Worm (Caenorhabditis elegans) whole organism, dauer: ENCODE measurements around the gene W02B12.12.

ENCODE experiments used
- unc-62 ChIP-seq: sonication (generic microtip); optimal IDR thresholded peaks from 2 replicates; lab custom pipeline; 2017; ENCODE audit warnings: missing biosample characterization, missing genetic modification reagents, missing genetic modification characterization

Gene W02B12.12

DNA sequence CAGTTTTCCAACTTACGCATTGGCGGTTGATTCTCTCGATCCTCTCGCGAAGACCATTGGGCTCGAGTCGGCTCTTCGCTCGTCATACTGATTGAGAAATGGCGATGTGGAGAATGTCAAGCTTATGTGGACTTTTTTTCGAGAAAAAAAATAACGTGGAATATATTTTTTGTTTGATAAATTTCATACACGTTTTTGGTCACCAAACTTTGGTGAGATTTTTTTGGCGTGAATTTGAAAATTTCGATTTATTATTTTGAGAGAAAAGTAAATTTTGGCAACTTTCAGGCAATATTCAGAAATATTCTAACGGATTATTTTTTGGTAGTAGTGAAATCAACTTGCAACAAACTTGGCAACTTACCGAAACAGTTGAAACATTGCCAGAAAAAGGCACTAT lies at the start of gene W02B12.12:
Gene W02B12.12 (minus strand): TSS at position 101 of the 400 bp plus-strand sequence.
- TF ChIP-seq unc-62 (GFP tag; lab: Kevin White, UChicago): no peak

DNA sequence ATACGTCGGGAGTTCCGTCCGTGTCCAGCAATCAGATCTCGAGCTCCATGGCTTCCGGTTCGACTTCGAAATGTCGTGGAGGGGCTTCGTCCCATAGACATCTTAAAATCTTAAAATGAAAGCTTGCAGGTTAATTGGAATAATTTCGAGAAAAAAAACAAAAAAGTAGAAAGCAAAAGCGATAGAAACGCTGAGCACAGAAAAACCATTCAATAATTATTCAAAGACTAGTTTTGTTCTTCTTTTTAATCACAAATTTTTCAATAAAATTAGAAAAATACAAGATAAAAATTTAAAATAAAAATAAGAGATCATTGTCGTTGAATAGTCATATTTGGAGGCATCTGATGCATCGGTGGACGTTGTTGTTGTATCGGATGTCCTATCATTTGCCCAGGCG lies 48.0 kb upstream of the W02B12.12 start, which contains the start of gene age-1:
Gene age-1 (minus strand): TSS at position 101 of the 400 bp plus-strand sequence.
- no peak for TF ChIP-seq unc-62 (GFP tag; lab: Kevin White, UChicago)

DNA sequence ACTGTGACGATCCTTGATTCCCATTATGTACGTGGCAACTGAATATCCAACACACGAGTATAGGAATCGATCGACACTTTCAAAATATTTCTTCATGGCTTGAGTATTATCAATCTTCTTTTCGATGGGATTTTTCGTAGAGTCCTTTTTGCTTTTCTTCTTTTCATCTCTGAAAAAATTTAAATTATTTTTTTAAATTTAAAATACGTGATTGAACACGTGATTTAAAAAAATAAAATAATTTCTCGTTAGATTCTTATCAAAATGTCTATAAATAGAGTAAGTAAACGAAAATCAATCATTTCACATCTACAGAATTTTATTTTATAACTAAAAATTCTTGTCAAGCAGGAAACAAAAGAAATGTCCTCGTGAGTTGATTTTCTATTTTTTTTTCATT lies 42.3 kb upstream of the W02B12.12 start, which contains the start of gene Y62F5A.10:
Gene Y62F5A.10 (plus strand): TSS at position 301 of the 400 bp plus-strand sequence.
- no peak for TF ChIP-seq unc-62 (GFP tag; lab: Kevin White, UChicago)

DNA sequence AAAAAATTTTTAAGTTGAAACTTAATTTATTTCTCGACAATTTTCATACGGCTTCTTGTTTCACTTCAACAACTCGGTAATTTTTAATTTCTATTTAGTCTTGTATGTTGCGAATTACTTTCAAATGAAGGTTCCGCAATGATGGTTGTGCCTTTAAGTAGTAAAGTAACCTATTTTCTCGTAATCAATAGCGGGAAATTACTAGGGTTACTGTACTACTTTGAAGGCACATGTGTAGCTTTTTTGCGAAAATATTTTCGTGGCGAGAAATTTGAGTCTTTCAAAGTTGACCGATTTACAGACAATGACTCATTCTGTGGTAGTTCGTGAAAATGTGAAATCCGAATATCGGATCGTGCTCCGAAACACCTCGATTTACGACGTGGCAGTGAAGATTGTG lies 39.2 kb upstream of the W02B12.12 start, which contains the start of gene B0334.10:
Gene B0334.10 (plus strand): TSS at position 301 of the 400 bp plus-strand sequence.
- TF ChIP-seq unc-62 (GFP tag; lab: Kevin White, UChicago): no peak

DNA sequence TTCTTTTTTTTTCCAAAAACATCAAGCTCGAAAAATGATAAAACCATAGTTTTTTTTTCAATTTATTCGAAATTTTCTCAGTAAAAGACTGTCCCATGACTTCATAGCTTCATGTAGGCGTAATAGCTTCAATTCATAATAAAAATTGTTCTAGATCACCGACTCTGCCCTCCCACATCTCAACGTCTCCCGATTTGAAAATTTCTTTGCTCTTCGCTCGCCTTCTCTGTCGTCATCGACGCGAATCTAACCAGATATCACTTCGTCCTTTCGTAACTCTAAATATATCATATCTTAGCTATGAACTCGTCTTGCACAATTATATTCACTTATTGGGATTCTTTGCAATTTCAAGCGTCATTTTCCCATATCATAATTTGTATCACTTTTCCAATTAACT lies 35.8 kb upstream of the W02B12.12 start, which contains the start of gene srh-44:
Gene srh-44 (plus strand): TSS at position 301 of the 400 bp plus-strand sequence.
- TF ChIP-seq unc-62 (GFP tag; lab: Kevin White, UChicago): no peak

DNA sequence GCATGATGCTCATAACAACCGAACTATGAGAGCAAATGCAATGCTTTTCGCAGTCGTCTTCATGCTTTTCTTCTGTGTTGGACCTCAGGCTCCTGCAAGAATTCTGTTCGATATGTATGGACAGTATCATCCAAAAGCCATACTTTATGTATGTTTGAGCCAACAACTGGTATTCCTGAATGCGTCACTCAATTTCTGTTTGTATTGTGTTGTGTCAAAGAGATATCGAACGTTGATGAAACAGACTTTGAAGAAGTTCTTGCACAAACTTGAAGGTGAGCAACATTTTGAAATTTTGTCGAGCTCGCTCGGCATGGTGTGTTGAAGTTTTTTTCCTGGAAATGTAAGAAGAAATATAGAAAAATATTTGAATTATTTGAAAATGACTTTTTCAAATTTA lies 33.9 kb upstream of the W02B12.12 start:
- TF ChIP-seq unc-62 (GFP tag; lab: Kevin White, UChicago): no peak

DNA sequence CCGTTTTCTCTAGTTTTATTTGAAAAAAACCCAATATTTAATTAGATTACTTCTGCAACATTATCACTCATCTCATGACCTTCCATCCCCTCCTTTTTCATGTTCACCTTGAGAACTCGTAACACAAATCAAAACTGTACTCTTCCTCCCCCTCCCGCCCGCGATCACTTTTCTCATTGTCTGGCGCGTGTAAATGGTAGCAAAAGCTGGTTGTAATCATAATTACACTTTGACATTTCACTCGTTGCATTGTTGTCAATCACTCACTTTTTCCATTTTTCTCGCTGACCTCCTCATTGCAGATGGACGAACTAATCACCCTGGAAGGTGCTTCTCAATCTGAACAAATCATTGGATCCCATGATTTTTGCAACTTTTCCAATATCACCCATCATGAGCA lies 31.4 kb upstream of the W02B12.12 start, which contains the start of gene npr-41:
Gene npr-41 (plus strand): TSS at position 301 of the 400 bp plus-strand sequence.
- TF ChIP-seq unc-62 (GFP tag; lab: Kevin White, UChicago): no peak

DNA sequence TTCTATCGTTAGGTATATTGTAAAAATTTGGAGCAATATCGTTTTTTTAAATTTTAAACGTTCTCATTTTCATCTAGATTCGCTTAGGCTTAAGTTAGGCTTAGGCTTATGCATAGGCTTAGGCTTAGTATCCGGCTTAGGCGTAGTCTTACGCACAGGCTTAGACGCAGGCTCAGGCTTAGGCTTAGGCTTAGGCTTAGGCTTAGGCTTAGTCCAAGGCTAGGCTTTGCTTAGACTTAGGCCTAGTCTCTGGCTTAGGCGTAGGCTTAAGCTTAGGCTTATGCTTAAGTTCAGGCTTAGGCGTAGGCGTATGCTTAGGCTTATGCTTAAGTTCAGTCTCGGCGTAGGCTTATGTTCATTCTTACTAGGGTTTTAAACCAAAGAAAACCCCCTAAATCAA lies 24.8 kb upstream of the W02B12.12 start:
- no peak for TF ChIP-seq unc-62 (GFP tag; lab: Kevin White, UChicago)

DNA sequence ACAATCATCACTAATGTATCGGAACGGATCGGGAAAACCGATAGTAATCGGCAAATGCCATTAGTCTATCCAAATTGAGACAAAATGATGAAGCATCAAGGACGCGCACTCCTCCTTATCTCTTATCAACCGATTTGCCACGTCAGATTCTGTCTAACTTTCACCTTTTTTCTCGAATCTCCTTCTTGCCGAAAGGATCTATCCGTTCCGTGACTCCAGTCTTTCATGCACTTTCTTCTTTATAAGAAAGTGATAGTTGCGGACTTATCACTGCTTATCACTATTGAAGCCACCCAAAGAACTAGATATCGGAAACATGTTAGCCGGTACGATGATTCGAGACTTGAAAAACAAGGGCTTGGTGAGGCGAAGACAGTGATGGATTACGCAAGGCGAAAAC lies 23.0 kb upstream of the W02B12.12 start:
- TF ChIP-seq unc-62 (GFP tag; lab: Kevin White, UChicago): no peak

DNA sequence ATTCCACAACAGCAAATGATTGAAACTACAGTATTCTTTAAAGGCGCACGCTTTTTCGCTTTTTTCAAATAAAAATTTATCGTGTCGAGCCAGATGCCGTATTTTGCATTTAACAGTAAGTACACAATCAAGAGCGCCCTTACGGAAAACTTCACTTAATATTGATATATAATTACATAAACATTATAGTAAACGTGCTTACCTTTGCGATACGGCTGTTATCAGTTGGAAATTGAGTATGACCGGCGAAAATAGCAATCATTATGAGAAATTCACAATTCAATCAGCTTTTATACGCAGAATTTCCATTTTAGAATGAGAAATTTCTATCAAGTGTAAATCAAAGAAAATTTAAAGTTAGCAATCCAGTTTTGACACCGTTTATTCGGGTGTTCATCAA lies 21.2 kb upstream of the W02B12.12 start, which contains the start of gene B0334.20:
Gene B0334.20 (minus strand): TSS at position 262 of the 400 bp plus-strand sequence.
- no peak for TF ChIP-seq unc-62 (GFP tag; lab: Kevin White, UChicago)

DNA sequence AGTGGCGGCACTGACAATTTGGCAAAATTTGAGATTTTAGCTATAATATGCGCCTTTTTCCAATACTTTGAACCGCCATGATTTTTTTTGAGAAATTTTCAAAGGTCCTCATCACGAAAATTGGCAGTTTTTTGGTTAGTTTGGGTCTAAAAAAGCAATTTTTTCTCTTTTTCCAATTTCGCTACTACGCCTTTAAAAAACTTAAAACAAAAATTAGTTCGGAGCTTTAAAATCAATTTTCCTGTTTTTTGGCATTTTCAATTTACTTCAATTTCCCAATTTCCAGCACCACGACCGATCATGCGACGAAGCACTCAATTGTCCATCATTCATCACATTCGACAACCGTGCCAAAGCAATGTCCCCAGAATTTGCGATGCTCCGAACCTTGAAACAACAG lies 18.4 kb upstream of the W02B12.12 start, which contains the start of gene B0334.5:
Gene B0334.5 (plus strand): TSS at position 301 of the 400 bp plus-strand sequence.
- no peak for TF ChIP-seq unc-62 (GFP tag; lab: Kevin White, UChicago)

DNA sequence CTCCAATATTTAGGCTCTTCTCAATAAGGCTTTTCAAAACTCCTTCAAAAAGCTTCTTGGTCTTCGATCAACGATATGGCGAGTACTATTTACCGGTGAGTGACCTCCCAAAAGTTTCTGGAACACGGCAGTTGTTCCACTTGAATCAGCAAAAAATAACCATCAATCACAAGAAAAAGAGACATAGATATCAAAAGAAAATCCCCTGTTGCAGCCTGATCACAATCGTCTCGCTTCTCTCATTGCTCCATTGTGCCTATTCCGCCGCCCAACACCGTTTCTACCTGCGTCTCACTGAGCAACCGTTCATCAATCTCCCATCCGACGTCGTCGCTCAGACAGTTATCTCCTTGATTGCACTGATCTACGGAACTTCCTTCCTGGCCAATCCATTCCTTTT lies 17.8 kb upstream of the W02B12.12 start, which contains the start of gene emc-5:
Gene emc-5 (plus strand): TSS at position 14 of the 400 bp plus-strand sequence.
- no peak for TF ChIP-seq unc-62 (GFP tag; lab: Kevin White, UChicago)

DNA sequence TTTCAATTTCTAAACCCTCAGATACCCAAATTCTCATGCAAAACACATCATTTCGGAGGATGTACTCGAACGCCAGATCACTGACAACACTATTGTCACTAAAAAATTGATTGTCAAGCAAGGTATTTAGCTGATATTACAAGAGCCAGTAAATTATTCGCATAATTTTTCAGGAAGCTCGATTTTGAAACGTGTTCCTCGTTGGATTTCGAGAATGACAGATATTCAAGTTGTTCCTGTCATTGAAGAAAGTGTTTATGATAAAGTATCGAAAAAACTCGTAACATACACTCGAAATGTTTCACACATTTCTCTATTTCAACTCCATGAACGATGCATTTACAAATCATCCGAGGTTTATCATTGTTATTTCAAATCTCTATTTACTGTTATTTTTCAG lies 16.8 kb upstream of the W02B12.12 start:
- no peak for TF ChIP-seq unc-62 (GFP tag; lab: Kevin White, UChicago)

DNA sequence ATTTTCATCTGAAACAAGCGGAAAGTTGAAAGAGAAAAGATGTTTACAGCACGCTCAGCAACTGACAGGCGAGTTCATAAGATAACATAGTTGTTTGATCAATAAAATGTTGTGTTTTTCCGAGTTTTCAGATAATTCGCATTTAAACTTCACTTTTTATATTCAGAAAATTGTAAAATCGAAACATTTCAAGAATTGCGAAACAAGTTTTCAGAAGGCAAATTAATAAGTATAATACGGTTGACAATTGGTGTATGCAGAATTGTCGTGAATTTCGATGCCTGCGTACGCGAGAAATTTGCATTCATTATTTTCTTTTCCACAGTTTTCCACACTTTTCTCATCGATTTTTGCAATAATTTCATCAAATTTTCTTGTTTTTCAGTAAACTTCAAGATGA lies 16.3 kb upstream of the W02B12.12 start, which contains the start of the genes ooc-3 and B0334.4:
Gene ooc-3 (minus strand): TSS at position 15 of the 400 bp plus-strand sequence.
Gene B0334.4 (plus strand): TSS at position 386 of the 400 bp plus-strand sequence.
- TF ChIP-seq unc-62 (GFP tag; lab: Kevin White, UChicago): no peak

DNA sequence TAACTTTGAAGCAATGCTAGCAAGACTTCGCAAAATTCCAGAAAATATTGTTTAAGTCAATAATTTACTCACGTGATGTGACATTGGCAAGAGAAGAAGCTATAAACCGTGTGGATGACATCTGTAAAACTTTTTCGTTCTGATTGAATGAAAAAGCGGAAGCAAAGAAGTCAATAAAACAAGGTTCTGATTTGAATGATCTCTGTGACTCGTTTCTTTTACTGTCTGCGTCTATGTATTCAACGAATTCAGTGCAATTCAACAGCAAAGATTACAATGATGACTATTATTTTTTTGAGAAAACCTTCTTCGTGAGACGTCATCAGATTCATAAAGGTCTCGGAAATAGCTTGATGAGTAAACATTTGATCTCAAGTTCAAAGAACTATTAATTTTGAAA lies 13.9 kb upstream of the W02B12.12 start, which contains the start of gene hacl-1:
Gene hacl-1 (minus strand): TSS at position 121 of the 400 bp plus-strand sequence.
- TF ChIP-seq unc-62 (GFP tag; lab: Kevin White, UChicago): no peak

DNA sequence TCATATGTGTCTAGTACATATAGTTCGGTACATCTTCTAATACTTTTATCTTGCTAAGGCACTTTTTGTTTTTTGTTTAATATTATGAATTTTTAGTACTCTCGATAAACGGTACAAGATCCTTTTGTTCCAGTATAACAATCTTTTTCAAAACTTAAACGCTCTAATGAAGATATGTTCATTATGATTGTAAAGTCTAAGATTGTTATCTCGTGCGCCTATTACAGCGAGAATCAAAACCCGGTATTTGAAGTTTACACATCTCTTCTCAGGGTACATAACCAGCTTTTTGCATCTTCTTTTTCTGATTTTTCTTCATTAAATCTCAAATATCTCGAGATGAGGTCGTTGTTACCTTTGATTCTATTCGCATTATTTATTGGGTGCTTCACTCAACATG lies 9.0 kb upstream of the W02B12.12 start, which contains the start of gene B0334.13:
Gene B0334.13 (plus strand): TSS at position 301 of the 400 bp plus-strand sequence.
- no peak for TF ChIP-seq unc-62 (GFP tag; lab: Kevin White, UChicago)
